Worm (Caenorhabditis elegans): Measurements from ENCODE around the gene R07A4.3.

Gene R07A4.3

ce11 chrX:10772763-10773162 lies 19.3 kb downstream of the R07A4.3 start:
- no peak for TF ChIP-seq ets-4 (tag; optimal IDR thresholded peaks at IDR 0.05)
- no peak for TF ChIP-seq unc-86 (tag; optimal IDR thresholded peaks at IDR 0.05)
- no peak for TF ChIP-seq unc-42 (tag; optimal IDR thresholded peaks at IDR 0.05)
- no peak for TF ChIP-seq ama-1 (optimal IDR thresholded peaks at IDR 0.05)
- no peak for TF ChIP-seq ceh-9 (tag; optimal IDR thresholded peaks at IDR 0.05)
- TF ChIP-seq ztf-16 (tag; optimal IDR thresholded peaks at IDR 0.05) = no peak
- TF ChIP-seq sox-4 (tag; optimal IDR thresholded peaks at IDR 0.05) = no peak
- no peak for TF ChIP-seq fkh-6 (tag; optimal IDR thresholded peaks at IDR 0.05)
- TF ChIP-seq F13H6.1 (tag; optimal IDR thresholded peaks at IDR 0.05) = no peak

ce11 chrX:10774865-10775264 lies 21.4 kb downstream of the R07A4.3 start:
- TF ChIP-seq ceh-14 (tag; optimal IDR thresholded peaks at IDR 0.05) (no peak), fkh-10 (GFP tag; optimal IDR thresholded peaks at IDR 0.05) (no peak), madf-2 (tag; optimal IDR thresholded peaks at IDR 0.05) (no peak), elt-2 (tag; optimal IDR thresholded peaks at IDR 0.05) (no peak), ceh-22 (tag; optimal IDR thresholded peaks at IDR 0.05) (no peak), ceh-6 (GFP tag; optimal IDR thresholded peaks at IDR 0.05) (no peak), mec-3 (tag; optimal IDR thresholded peaks at IDR 0.05; ENCODE audit: borderline replicate concordance) (no peak), syd-9 (tag; optimal IDR thresholded peaks at IDR 0.05) (no peak), dmd-4 (tag; optimal IDR thresholded peaks at IDR 0.05; ENCODE audit: borderline replicate concordance) (no peak), F13H6.1 (tag; optimal IDR thresholded peaks at IDR 0.05) (no peak), ceh-9 (tag; optimal IDR thresholded peaks at IDR 0.05) (no peak), sox-4 (tag; optimal IDR thresholded peaks at IDR 0.05) (no peak), rnt-1 (tag; optimal IDR thresholded peaks at IDR 0.05) (no peak), fax-1 (tag; optimal IDR thresholded peaks at IDR 0.05) (no peak), ceh-19 (GFP tag; optimal IDR thresholded peaks at IDR 0.05) (no peak), K09A11.1 (tag; optimal IDR thresholded peaks at IDR 0.05; ENCODE audit: insufficient read depth) (no peak), unc-55 (GFP tag; optimal IDR thresholded peaks at IDR 0.05) (no peak)

ce11 chrX:10780542-10781266 lies 27.2 kb downstream of the R07A4.3 start:
- TF ChIP-seq hlh-13 (GFP tag; optimal IDR thresholded peaks at IDR 0.05) = no peak
- peak; percentile 12 for TF ChIP-seq elt-2 (tag; optimal IDR thresholded peaks at IDR 0.05)
- TF ChIP-seq lin-11 (tag; optimal IDR thresholded peaks at IDR 0.05) = no peak

ce11 chrX:10783822-10784221 lies 30.3 kb downstream of the R07A4.3 start, which contains the start of gene clc-4:
TSS of gene clc-4 (minus strand) at chrX:10783922.
- no peak for TF ChIP-seq elt-2 (tag; optimal IDR thresholded peaks at IDR 0.05)
- no peak for TF ChIP-seq lim-6 (tag; optimal IDR thresholded peaks at IDR 0.05)
- TF ChIP-seq unc-55 (GFP tag; optimal IDR thresholded peaks at IDR 0.05) = no peak
- TF ChIP-seq ceh-18 (tag; optimal IDR thresholded peaks at IDR 0.05) = no peak
- no peak for TF ChIP-seq nhr-232 (tag; optimal IDR thresholded peaks at IDR 0.05)
- TF ChIP-seq pqm-1 (tag; optimal IDR thresholded peaks at IDR 0.05) = no peak
- no peak for TF ChIP-seq npax-4 (tag; optimal IDR thresholded peaks at IDR 0.05)
- TF ChIP-seq odd-2 (tag; optimal IDR thresholded peaks at IDR 0.05) = no peak
- no peak for TF ChIP-seq hlh-13 (GFP tag; optimal IDR thresholded peaks at IDR 0.05)
- TF ChIP-seq unc-86 (tag; optimal IDR thresholded peaks at IDR 0.05) = no peak
- no peak for TF ChIP-seq ceh-9 (tag; optimal IDR thresholded peaks at IDR 0.05)
- TF ChIP-seq sox-4 (tag; optimal IDR thresholded peaks at IDR 0.05) = no peak
- no peak for TF ChIP-seq lin-11 (tag; optimal IDR thresholded peaks at IDR 0.05)
- TF ChIP-seq nfya-1 (tag; optimal IDR thresholded peaks at IDR 0.05) = no peak
- TF ChIP-seq ceh-14 (tag; optimal IDR thresholded peaks at IDR 0.05) = no peak
- no peak for TF ChIP-seq pag-3 (tag; optimal IDR thresholded peaks at IDR 0.05; ENCODE audit: borderline replicate concordance)
- TF ChIP-seq nhr-11 (tag; optimal IDR thresholded peaks at IDR 0.05) = no peak
- no peak for TF ChIP-seq ceh-24 (tag; optimal IDR thresholded peaks at IDR 0.05)
